Worm (Caenorhabditis elegans): ENCODE measurements around the gene kin-34.
A peak's percentile ranks its signal among the peaks of the same experiment; 100 is the strongest.

kin-34 gene

ce11 chrV:211388-212168 is 34.4 kb downstream of the kin-34 start (continued):
- TF ChIP-seq ztf-1 (GFP tag; conservative IDR thresholded peaks at IDR 0.05), result no peak

DNA sequence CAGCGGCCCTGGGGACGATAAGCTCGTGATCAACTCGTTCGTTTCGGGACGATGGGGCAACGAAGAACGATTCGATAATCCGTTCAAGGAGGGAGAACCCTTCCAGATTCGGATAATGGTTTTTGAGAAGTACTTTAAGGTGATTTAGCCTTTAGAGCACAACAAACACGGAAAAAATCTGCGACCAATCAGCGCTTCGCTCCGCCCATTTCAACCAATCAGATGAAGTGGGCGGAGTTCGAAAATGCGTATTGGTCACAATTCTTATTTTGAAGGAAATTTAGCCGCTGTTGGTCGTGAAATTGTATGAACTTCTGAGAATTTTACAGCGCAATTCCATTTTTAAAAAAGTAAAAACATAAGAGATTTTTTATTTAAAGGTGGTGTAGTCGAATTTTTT is 39.2 kb downstream of the kin-34 start:
- TF ChIP-seq sma-3 (GFP tag; optimal IDR thresholded peaks at IDR 0.05) (no peak), ztf-1 (GFP tag; conservative IDR thresholded peaks at IDR 0.05) (no peak), fos-1 (tag; optimal IDR thresholded peaks at IDR 0.05) (no peak), skn-1 (tag; optimal IDR thresholded peaks at IDR 0.05) (no peak), dmd-4 (tag; optimal IDR thresholded peaks at IDR 0.05) (no peak), nhr-6 (tag; optimal IDR thresholded peaks at IDR 0.05) (no peak)

ce11 chrV:203855-204432 is 42.1 kb downstream of the kin-34 start, which contains the start of gene lec-12:
Gene lec-12, plus strand, starts transcription at chrV:204382.
- no peak for TF ChIP-seq ztf-11 (tag; optimal IDR thresholded peaks at IDR 0.05)
- peak; percentile 6 for TF ChIP-seq crh-2 (tag; optimal IDR thresholded peaks at IDR 0.05)
- peak; percentile 67 for TF ChIP-seq nhr-129 (tag; optimal IDR thresholded peaks at IDR 0.05)
- no peak for TF ChIP-seq sma-3 (GFP tag; optimal IDR thresholded peaks at IDR 0.05)
- TF ChIP-seq gmeb-1 (tag; optimal IDR thresholded peaks at IDR 0.05), result peak; percentile 14
- peak; percentile 12 for TF ChIP-seq fos-1 (tag; optimal IDR thresholded peaks at IDR 0.05)

DNA sequence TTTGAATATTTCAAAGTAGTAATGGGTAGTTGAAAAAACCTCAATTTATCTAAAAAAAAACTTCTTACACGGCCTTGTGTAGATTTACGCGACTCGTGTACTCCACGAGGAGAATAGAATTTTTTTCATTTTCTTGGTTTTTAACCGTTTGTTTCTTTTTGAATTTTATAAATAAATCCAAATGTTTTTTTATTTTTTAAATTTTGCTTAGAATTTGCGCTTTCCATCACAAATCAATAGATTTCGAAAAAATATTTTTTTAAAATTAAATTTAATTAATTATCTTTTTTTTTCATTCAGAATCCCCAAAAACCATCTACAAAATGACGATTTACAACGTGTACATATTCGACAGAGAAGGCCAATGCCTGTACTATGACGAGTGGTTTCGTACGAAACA is 44.7 kb downstream of the kin-34 start, which contains the start of gene trpp-1:
Gene trpp-1 (plus strand): TSS at position 301 of the 400 bp plus-strand sequence.
- TF ChIP-seq snpc-4 (tag; optimal IDR thresholded peaks at IDR 0.05) (no peak), aly-2 (tag; optimal IDR thresholded peaks at IDR 0.05) (no peak), unc-39 (tag; optimal IDR thresholded peaks at IDR 0.05) (no peak), nhr-23 (tag; optimal IDR thresholded peaks at IDR 0.05) (no peak)

ce11 chrV:194760-195159 is 51.2 kb downstream of the kin-34 start:
- no peak for TF ChIP-seq C34F6.9 (tag; optimal IDR thresholded peaks at IDR 0.05)
- TF ChIP-seq gmeb-1 (tag; optimal IDR thresholded peaks at IDR 0.05), result no peak
- TF ChIP-seq egl-27 (tag; optimal IDR thresholded peaks at IDR 0.05), result no peak
- TF ChIP-seq sma-3 (GFP tag; optimal IDR thresholded peaks at IDR 0.05), result no peak
- TF ChIP-seq blmp-1 (tag; optimal IDR thresholded peaks at IDR 0.05; ENCODE audit: insufficient read depth), result no peak
- TF ChIP-seq fos-1 (tag; optimal IDR thresholded peaks at IDR 0.05), result no peak
- no peak for TF ChIP-seq alr-1 (tag; optimal IDR thresholded peaks at IDR 0.05)
- no peak for TF ChIP-seq lsy-2 (tag; optimal IDR thresholded peaks at IDR 0.05)
- no peak for TF ChIP-seq ceh-82 (tag; optimal IDR thresholded peaks at IDR 0.05)

Data from whole organism, L2 larva.